Worm (Caenorhabditis elegans) whole organism, L3 larva: ENCODE results near the gene rnh-1.0.

Experiments used
- R02D3.7 ChIP-seq: fragments of 150-350 bp; optimal IDR thresholded peaks from 2 replicates; lab custom pipeline; 2014; ENCODE audit warnings: missing biosample characterization, missing genetic modification characterization
- ZK546.5 ChIP-seq: sonication (generic microtip); optimal IDR thresholded peaks from 2 replicates; lab custom pipeline; 2017; ENCODE audit warnings: missing biosample characterization, missing genetic modification characterization
- ceh-28 ChIP-seq: fragments of 150-350 bp; optimal IDR thresholded peaks from 2 replicates; lab custom pipeline; 2014; ENCODE audit warnings: missing biosample characterization, missing genetic modification reagents, missing genetic modification characterization
- ceh-82 ChIP-seq: fragments of 150-350 bp; optimal IDR thresholded peaks from 2 replicates; lab custom pipeline; 2014; ENCODE audit warnings: missing biosample characterization, missing genetic modification characterization
- ceh-9 ChIP-seq: sonication (generic microtip); optimal IDR thresholded peaks from 2 replicates; lab custom pipeline; 2018; ENCODE audit warnings: missing biosample characterization, missing genetic modification characterization
- daf-12 ChIP-seq: fragments of 150-350 bp; optimal IDR thresholded peaks from 2 replicates; lab custom pipeline; 2014; ENCODE audit warnings: missing biosample characterization, missing genetic modification reagents, missing genetic modification characterization
- egl-27 ChIP-seq: sonication (generic microtip); optimal IDR thresholded peaks from 4 replicates; lab custom pipeline; 2017; ENCODE audit warnings: missing biosample characterization, missing genetic modification reagents, missing genetic modification characterization
- egl-5 ChIP-seq: fragments of 150-350 bp; optimal IDR thresholded peaks from 2 replicates; lab custom pipeline; 2017; ENCODE audit warnings: missing biosample characterization, missing genetic modification reagents, missing genetic modification characterization, inconsistent platforms
- elt-1 ChIP-seq: fragments of 150-350 bp; optimal IDR thresholded peaks from 2 replicates; lab custom pipeline; 2014; ENCODE audit warnings: missing biosample characterization, missing genetic modification characterization
- elt-2 ChIP-seq: sonication (generic microtip); optimal IDR thresholded peaks from 2 replicates; lab custom pipeline; 2016; ENCODE audit warnings: missing genetic modification reagents, mild to moderate bottlenecking, missing genetic modification characterization, missing compliant biosample characterization
- elt-3 ChIP-seq, 3 experiments: fragments of 150-350 bp in 1 of 3; sonication (generic microtip) in 2 of 3; optimal IDR thresholded peaks; 2 replicates in 2 of 3; 4 replicates in 1 of 3; lab custom pipeline; 2014 to 2017; ENCODE audit warnings: missing biosample characterization in 3 of 3, missing genetic modification characterization in 3 of 3
- eor-1 ChIP-seq, 2 experiments: fragments of 150-350 bp; optimal IDR thresholded peaks; 2 replicates each; lab custom pipeline; 2014 to 2018; ENCODE audit warnings: missing biosample characterization in 2 of 2, missing genetic modification characterization in 2 of 2
- fkh-2 ChIP-seq: fragments of 150-350 bp; optimal IDR thresholded peaks from 2 replicates; lab custom pipeline; 2014; ENCODE audit warnings: missing biosample characterization, missing genetic modification reagents, missing genetic modification characterization
- fos-1 ChIP-seq: fragments of 150-350 bp; optimal IDR thresholded peaks from 2 replicates; lab custom pipeline; 2014; ENCODE audit warnings: missing biosample characterization, missing genetic modification characterization
- hmg-11 ChIP-seq: sonication (generic microtip); optimal IDR thresholded peaks from 2 replicates; lab custom pipeline; 2016; ENCODE audit warnings: missing genetic modification characterization, missing compliant biosample characterization
- lin-39 ChIP-seq: fragments of 150-350 bp; optimal IDR thresholded peaks from 2 replicates; lab custom pipeline; 2018; ENCODE audit warnings: missing biosample characterization, missing genetic modification reagents, missing genetic modification characterization
- mml-1 ChIP-seq: fragments of 150-350 bp; sonication (generic microtip); optimal IDR thresholded peaks from 3 replicates; lab custom pipeline; 2014; ENCODE audit warnings: missing biosample characterization, missing genetic modification characterization
- nhr-11 ChIP-seq: fragments of 150-350 bp; optimal IDR thresholded peaks from 2 replicates; lab custom pipeline; 2014; ENCODE audit warnings: missing biosample characterization, missing genetic modification characterization
- nhr-23 ChIP-seq: fragments of 150-350 bp; optimal IDR thresholded peaks from 2 replicates; lab custom pipeline; 2014; ENCODE audit warnings: missing biosample characterization, missing genetic modification reagents, missing genetic modification characterization
- nhr-25 ChIP-seq: sonication (generic microtip); optimal IDR thresholded peaks from 2 replicates; lab custom pipeline; 2017; ENCODE audit warnings: missing biosample characterization, missing genetic modification characterization
- nhr-76 ChIP-seq: fragments of 150-350 bp; sonication (generic microtip); optimal IDR thresholded peaks from 5 replicates; lab custom pipeline; 2014; ENCODE audit warnings: missing biosample characterization, missing genetic modification characterization
- nhr-77 ChIP-seq: fragments of 150-350 bp; optimal IDR thresholded peaks from 2 replicates; lab custom pipeline; 2014; ENCODE audit warnings: missing biosample characterization, missing genetic modification characterization
- pha-4 ChIP-seq: fragments of 150-350 bp; optimal IDR thresholded peaks from 2 replicates; lab custom pipeline; 2014; ENCODE audit warnings: missing biosample characterization, missing genetic modification reagents, missing genetic modification characterization
- pqm-1 ChIP-seq: fragments of 150-350 bp; optimal IDR thresholded peaks from 2 replicates; lab custom pipeline; 2017; ENCODE audit warnings: missing biosample characterization, missing genetic modification characterization, inconsistent platforms
- sea-2 ChIP-seq: fragments of 150-350 bp; sonication (generic microtip); optimal IDR thresholded peaks from 4 replicates; lab custom pipeline; 2014; ENCODE audit warnings: missing biosample characterization, missing genetic modification reagents, missing genetic modification characterization
- skn-1 ChIP-seq: fragments of 150-350 bp; optimal IDR thresholded peaks from 2 replicates; lab custom pipeline; 2014; ENCODE audit warnings: missing biosample characterization, missing genetic modification characterization
- snpc-4 ChIP-seq: fragments of 150-350 bp; optimal IDR thresholded peaks from 2 replicates; lab custom pipeline; 2014; ENCODE audit warnings: missing biosample characterization, missing genetic modification characterization
- tbx-2 ChIP-seq: sonication (generic microtip); optimal IDR thresholded peaks from 2 replicates; lab custom pipeline; 2016; ENCODE audit warnings: mild to moderate bottlenecking, missing genetic modification characterization, missing compliant biosample characterization
- ztf-11 ChIP-seq: fragments of 150-350 bp; optimal IDR thresholded peaks from 2 replicates; lab custom pipeline; 2014; ENCODE audit warnings: missing biosample characterization, missing genetic modification characterization
- ztf-4 ChIP-seq: fragments of 150-350 bp; optimal IDR thresholded peaks from 2 replicates; lab custom pipeline; 2014; ENCODE audit warnings: missing biosample characterization, missing genetic modification characterization

The rnh-1.0 gene

ce11 chrII:4966576-4966975, 28.6 kb upstream of the rnh-1.0 start:
- peak; percentile 48 for TF ChIP-seq pqm-1 (tag; lab: Kevin White, UChicago)
- TF ChIP-seq elt-2 (tag; lab: Kevin White, UChicago): peak; percentile 88
- no peak for TF ChIP-seq R02D3.7 (tag; lab: Kevin White, UChicago)
- no peak for TF ChIP-seq lin-39 (tag; lab: Kevin White, UChicago)
- TF ChIP-seq ztf-11 (tag; lab: Kevin White, UChicago): no peak
- no peak for TF ChIP-seq ZK546.5 (tag; lab: Kevin White, UChicago)
- TF ChIP-seq nhr-25 (tag; lab: Kevin White, UChicago): no peak
- no peak for TF ChIP-seq mml-1 (tag; lab: Kevin White, UChicago)

DNA sequence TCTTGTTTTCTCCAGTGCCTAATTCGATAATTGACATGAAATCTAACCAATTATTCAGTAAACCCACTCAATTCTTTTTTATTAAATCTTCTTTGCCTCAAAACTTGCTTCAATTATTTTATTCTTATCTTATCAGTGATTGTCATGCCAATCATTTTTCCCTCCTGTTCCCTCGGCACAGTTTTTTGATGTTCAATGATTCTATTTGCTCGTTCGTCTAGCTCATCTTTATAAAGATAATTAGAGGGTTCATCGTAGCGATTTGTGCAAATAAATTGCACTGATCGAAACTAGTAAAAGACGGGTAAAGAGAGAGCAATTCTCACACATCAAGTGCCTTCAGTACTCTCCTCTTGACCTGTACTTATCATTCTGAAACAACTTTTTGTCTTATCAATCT, 27.5 kb upstream of the rnh-1.0 start:
- TF ChIP-seq daf-12 (tag; lab: Kevin White, UChicago): no peak
- no peak for TF ChIP-seq hmg-11 (tag; lab: Kevin White, UChicago)
- no peak for TF ChIP-seq nhr-11 (tag; lab: Kevin White, UChicago)
- TF ChIP-seq ceh-9 (tag; lab: Kevin White, UChicago): no peak
- TF ChIP-seq pqm-1 (tag; lab: Kevin White, UChicago): no peak
- peak; percentile 6 for TF ChIP-seq pha-4 (tag; lab: Kevin White, UChicago)
- peak; percentile 86 for TF ChIP-seq elt-2 (tag; lab: Kevin White, UChicago)
- no peak for TF ChIP-seq eor-1 (tag; optimal IDR thresholded peaks at IDR 0.05; lab: Kevin White, UChicago)
- TF ChIP-seq, all 47 proteins: peak for 2

- TF ChIP-seq sea-2 (GFP tag; lab: Kevin White, UChicago) (no peak), fkh-2 (tag; lab: Kevin White, UChicago) (no peak), snpc-4 (tag; lab: Kevin White, UChicago) (no peak), pha-4 (tag; lab: Kevin White, UChicago) (no peak), egl-5 (tag; lab: Kevin White, UChicago) (no peak), nhr-76 (tag; lab: Kevin White, UChicago) (no peak), skn-1 (tag; lab: Kevin White, UChicago) (no peak), egl-27 (tag; lab: Kevin White, UChicago) (no peak), ceh-82 (tag; lab: Kevin White, UChicago) (no peak), nhr-11 (tag; lab: Kevin White, UChicago) (no peak), tbx-2 (tag; lab: Kevin White, UChicago) (no peak), nhr-23 (no peak), nhr-77 (tag; lab: Kevin White, UChicago) (no peak), nhr-25 (tag; lab: Kevin White, UChicago) (no peak)
These were observed 26.3 kb upstream of the rnh-1.0 start, which contains the start of gene shc-2 for ce11 chrII:4968863-4969262. Gene shc-2 (plus strand): TSS chrII:4969163.

DNA sequence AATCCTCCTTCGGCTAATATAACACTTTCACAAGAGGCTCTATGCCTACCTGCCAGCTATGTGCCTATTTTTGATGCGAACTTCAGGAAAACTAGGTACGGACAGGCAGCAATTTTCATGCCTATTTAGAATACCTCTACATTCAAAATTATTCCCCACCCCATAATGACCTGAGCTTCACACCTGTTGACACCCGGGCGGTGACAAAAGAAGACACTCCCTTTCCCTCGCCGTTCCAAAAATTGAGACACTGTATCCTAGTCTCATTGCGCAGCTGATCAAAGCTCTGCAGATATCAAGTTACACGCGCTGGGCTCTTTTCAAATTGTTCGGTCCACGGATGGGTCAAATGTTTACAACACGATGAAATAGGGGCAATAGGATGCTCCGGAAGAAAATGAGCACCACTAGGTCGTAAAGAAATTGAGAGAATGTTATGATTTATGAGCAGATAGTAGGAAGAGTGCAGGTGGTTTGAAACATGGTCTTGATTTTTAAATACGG, 20.6 kb upstream of the rnh-1.0 start:
- TF ChIP-seq elt-1 (no peak), eor-1 (tag; optimal IDR thresholded peaks at IDR 0.05; lab: Kevin White, UChicago) (no peak), sea-2 (GFP tag; lab: Kevin White, UChicago) (no peak), elt-3 (tag; optimal IDR thresholded peaks at IDR 0.05; lab: Kevin White, UChicago) (no peak), nhr-25 (tag; lab: Kevin White, UChicago) (no peak), ceh-28 (tag; lab: Kevin White, UChicago) (no peak), fos-1 (tag; lab: Kevin White, UChicago) (no peak), ztf-4 (tag; lab: Kevin White, UChicago) (no peak), ZK546.5 (tag; lab: Kevin White, UChicago) (no peak)

DNA sequence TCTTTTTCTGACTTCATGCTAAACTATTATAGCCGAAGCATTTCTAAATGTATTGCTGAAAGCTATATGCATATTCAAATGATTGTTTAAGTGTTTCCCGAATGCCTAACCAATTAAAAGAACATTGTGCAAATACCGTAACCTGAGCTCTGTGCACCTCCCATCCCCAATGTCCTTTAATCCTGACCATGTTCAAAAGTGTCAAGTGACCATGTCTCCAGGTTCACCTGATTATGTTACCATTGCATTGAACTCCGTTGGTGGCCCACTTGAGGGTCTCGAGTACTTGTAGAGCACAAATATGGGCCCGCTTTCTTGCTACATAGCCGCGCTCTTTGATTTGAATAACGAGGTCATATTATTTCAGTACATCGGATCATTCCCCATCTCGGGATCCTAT, 19.8 kb upstream of the rnh-1.0 start:
- TF ChIP-seq ceh-82 (tag; lab: Kevin White, UChicago) (no peak), elt-1 (no peak), tbx-2 (tag; lab: Kevin White, UChicago) (no peak), lin-39 (tag; lab: Kevin White, UChicago) (no peak), R02D3.7 (tag; lab: Kevin White, UChicago) (no peak)
